Worm (Caenorhabditis elegans): ENCODE measurements around the gene Y22D7AL.16.

- TF ChIP-seq ztf-23 (GFP tag; IDR thresholded peaks at IDR 0.05): no peak
- TF ChIP-seq cog-1 (tag; optimal IDR thresholded peaks at IDR 0.05): no peak
Observed at ce11 chrIII:1641163-1641562, 23.9 kb downstream of the Y22D7AL.16 start, which contains the start of gene Y22D7AL.3.

Data from whole organism, midembryonic.